Worm (Caenorhabditis elegans) whole organism, early embryonic: Measurements from ENCODE around the gene F17C11.26.

ENCODE experiments used
- B0310.2 ChIP-seq: sonication (generic microtip); optimal IDR thresholded peaks from 2 replicates; lab custom pipeline; 2016; ENCODE audit warnings: mild to moderate bottlenecking, missing genetic modification characterization, missing compliant biosample characterization
- F13C5.2 ChIP-seq: sonication (generic microtip); optimal IDR thresholded peaks from 2 replicates; lab custom pipeline; 2017; ENCODE audit warnings: mild to moderate bottlenecking, missing genetic modification characterization, inconsistent platforms, missing compliant biosample characterization
- aly-1 ChIP-seq: sonication (generic microtip); optimal IDR thresholded peaks from 2 replicates; lab custom pipeline; 2016; ENCODE audit warnings: missing genetic modification characterization, missing compliant biosample characterization
- ama-1 ChIP-seq: fragments of 150-350 bp; optimal IDR thresholded peaks from 2 replicates; lab custom pipeline; 2014
- ceh-13 ChIP-seq: fragments of 200-800 bp; sonication (Bioruptor generic); optimal IDR thresholded peaks from 2 replicates; lab custom pipeline; 2018; ENCODE audit warnings: mild to moderate bottlenecking, missing genetic modification characterization, missing compliant biosample characterization
- ceh-36 ChIP-seq: sonication (generic microtip); optimal IDR thresholded peaks from 2 replicates; lab custom pipeline; 2016; ENCODE audit warnings: missing genetic modification characterization, inconsistent platforms, missing compliant biosample characterization
- ets-7 ChIP-seq: sonication (generic microtip); optimal IDR thresholded peaks from 2 replicates; lab custom pipeline; 2016; ENCODE audit warnings: missing genotype, missing genetic modification characterization, missing compliant biosample characterization
- flt-1 ChIP-seq: fragments of 200-800 bp; sonication (Bioruptor generic); IDR thresholded peaks from 2 replicates; pipeline ENCODE4 v1.3.6; 2022; ENCODE audit warnings: missing genetic modification characterization, missing compliant biosample characterization
- hmbx-1 ChIP-seq: sonication (generic microtip); optimal IDR thresholded peaks from 2 replicates; lab custom pipeline; 2016; ENCODE audit warnings: mild to moderate bottlenecking, missing genetic modification characterization, missing compliant biosample characterization
- hmg-4 ChIP-seq: fragments of 200-800 bp; sonication (Bioruptor generic); optimal IDR thresholded peaks from 2 replicates; lab custom pipeline; 2018; ENCODE audit warnings: mild to moderate bottlenecking, missing genetic modification characterization, missing compliant biosample characterization
- hnd-1 ChIP-seq: sonication (generic microtip); optimal IDR thresholded peaks from 2 replicates; lab custom pipeline; 2016; ENCODE audit warnings: missing genetic modification characterization, missing compliant biosample characterization
- pes-1 ChIP-seq: fragments of 200-800 bp; sonication (Bioruptor generic); IDR thresholded peaks from 2 replicates; pipeline ENCODE4 v1.3.6; 2022; ENCODE audit warnings: missing genetic modification reagents, missing genetic modification characterization, missing compliant biosample characterization
- scrt-1 ChIP-seq: fragments of 200-800 bp; sonication (Bioruptor generic); IDR thresholded peaks from 2 replicates; pipeline ENCODE4 v1.3.6; 2022; ENCODE audit warnings: missing genetic modification characterization, missing compliant biosample characterization
- sea-1 ChIP-seq: fragments of 200-800 bp; sonication (Bioruptor generic); conservative IDR thresholded peaks from 2 replicates; pipeline ENCODE4 v1.3.6; 2022; ENCODE audit warnings: missing genetic modification characterization, missing compliant biosample characterization
- tbx-11 ChIP-seq: fragments of 200-800 bp; sonication (Bioruptor generic); IDR thresholded peaks from 2 replicates; pipeline ENCODE4 v1.3.6; 2022; ENCODE audit warnings: missing genetic modification characterization, missing compliant biosample characterization
- tbx-37 ChIP-seq: fragments of 200-800 bp; sonication (Bioruptor generic); conservative IDR thresholded peaks from 2 replicates; pipeline ENCODE4 v1.3.6; 2022; ENCODE audit warnings: missing genetic modification reagents, missing genetic modification characterization, missing compliant biosample characterization
- tra-4 ChIP-seq: sonication (generic microtip); optimal IDR thresholded peaks from 2 replicates; lab custom pipeline; 2017; ENCODE audit warnings: missing genetic modification characterization, missing compliant biosample characterization

The F17C11.26 gene

ce11 chrV:10925658-10926057, 15.6 kb upstream of the F17C11.26 start:
- TF ChIP-seq B0310.2 (tag; lab: Kevin White, UChicago), result no peak
- no peak for TF ChIP-seq ceh-36 (tag; lab: Kevin White, UChicago)
- no peak for TF ChIP-seq flt-1 (GFP tag; lab: Robert Waterston, UW)
- no peak for TF ChIP-seq ets-7
- no peak for TF ChIP-seq hmbx-1
- TF ChIP-seq hnd-1 (tag; lab: Kevin White, UChicago), result no peak
- no peak for TF ChIP-seq F13C5.2 (tag; lab: Kevin White, UChicago)
- TF ChIP-seq hmg-4 (GFP tag; lab: Kevin White, UChicago), result no peak
- TF ChIP-seq tbx-37 (GFP tag; lab: Robert Waterston, UW), result no peak
- TF ChIP-seq sea-1 (GFP tag; lab: Robert Waterston, UW), result no peak
- TF ChIP-seq ceh-13 (GFP tag; lab: Kevin White, UChicago), result no peak
- no peak for TF ChIP-seq aly-1 (tag; lab: Kevin White, UChicago)
- TF ChIP-seq tbx-11 (GFP tag; lab: Robert Waterston, UW), result no peak
- TF ChIP-seq scrt-1 (GFP tag; lab: Robert Waterston, UW), result no peak
- TF ChIP-seq tra-4 (tag; lab: Kevin White, UChicago), result no peak
- no peak for TF ChIP-seq ama-1 (lab: Kevin White, UChicago)

- no peak for TF ChIP-seq tra-4 (tag; lab: Kevin White, UChicago)
- no peak for TF ChIP-seq hnd-1 (tag; lab: Kevin White, UChicago)
- TF ChIP-seq ets-7, result no peak
- no peak for TF ChIP-seq flt-1 (GFP tag; lab: Robert Waterston, UW)
- TF ChIP-seq aly-1 (tag; lab: Kevin White, UChicago), result no peak
Observed at ce11 chrV:10929511-10929910, 11.7 kb upstream of the F17C11.26 start, which contains the start of gene F58B4.3. F58B4.3 (plus strand) TSS chrV:10929811.

- no peak for TF ChIP-seq pes-1 (GFP tag; lab: Robert Waterston, UW)
- TF ChIP-seq tra-4 (tag; lab: Kevin White, UChicago), result no peak
- TF ChIP-seq ceh-13 (GFP tag; lab: Kevin White, UChicago), result no peak
- no peak for TF ChIP-seq hnd-1 (tag; lab: Kevin White, UChicago)
- no peak for TF ChIP-seq hmg-4 (GFP tag; lab: Kevin White, UChicago)
- no peak for TF ChIP-seq ets-7
- TF ChIP-seq ama-1 (lab: Kevin White, UChicago), result no peak
- TF ChIP-seq F13C5.2 (tag; lab: Kevin White, UChicago), result no peak
- no peak for TF ChIP-seq aly-1 (tag; lab: Kevin White, UChicago)
- TF ChIP-seq B0310.2 (tag; lab: Kevin White, UChicago), result no peak
- no peak for TF ChIP-seq sea-1 (GFP tag; lab: Robert Waterston, UW)
- TF ChIP-seq tbx-37 (GFP tag; lab: Robert Waterston, UW), result no peak
Observed at ce11 chrV:10931189-10931588, 10.1 kb upstream of the F17C11.26 start, which contains the start of gene scvp-1. scvp-1 (minus strand) TSS chrV:10931289.

ce11 chrV:10932411-10932810, 8.8 kb upstream of the F17C11.26 start, which contains the start of gene F58B4.5:
F58B4.5 (plus strand) TSS chrV:10932693.
- TF ChIP-seq B0310.2 (tag; lab: Kevin White, UChicago), result no peak

ce11 chrV:10936681-10937080, 4.6 kb upstream of the F17C11.26 start, which contains the start of gene F17C11.12:
F17C11.12 (minus strand) TSS chrV:10936920.
- no peak for TF ChIP-seq ama-1 (lab: Kevin White, UChicago)

- TF ChIP-seq hmbx-1 (no peak), B0310.2 (tag; lab: Kevin White, UChicago) (no peak), aly-1 (tag; lab: Kevin White, UChicago) (no peak), flt-1 (GFP tag; lab: Robert Waterston, UW) (no peak)
Observed at ce11 chrV:10937294-10937693, 4.0 kb upstream of the F17C11.26 start.

DNA sequence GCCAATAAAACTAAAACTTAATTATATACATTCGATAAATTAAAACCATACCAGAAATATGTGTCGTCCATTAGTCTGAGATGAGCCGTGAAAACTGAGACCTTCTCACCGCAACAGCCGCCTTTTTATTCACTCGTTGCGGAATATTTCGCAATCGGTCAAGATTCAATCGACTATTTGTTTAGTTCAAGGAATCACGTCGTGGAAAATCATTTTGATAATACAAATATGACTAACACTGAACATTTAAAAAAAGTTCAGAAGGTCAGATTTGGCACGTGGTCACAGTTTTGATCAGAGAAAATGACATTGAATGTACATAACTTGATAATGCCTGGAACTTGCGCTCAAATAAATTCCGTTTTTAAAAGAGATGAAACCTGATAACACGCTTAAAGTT, 2.5 kb upstream of the F17C11.26 start, which contains the start of gene F17C11.11:
TSS of gene F17C11.11 (minus strand) at position 79 of the 400 bp plus-strand sequence.
- TF ChIP-seq hnd-1 (tag; lab: Kevin White, UChicago), result no peak
- no peak for TF ChIP-seq tbx-37 (GFP tag; lab: Robert Waterston, UW)
- no peak for TF ChIP-seq ama-1 (lab: Kevin White, UChicago)

ce11 chrV:10939990-10940570, 1.2 kb upstream of the F17C11.26 start:
- TF ChIP-seq B0310.2 (tag; lab: Kevin White, UChicago) (no peak), ceh-13 (GFP tag; lab: Kevin White, UChicago) (no peak), ceh-36 (tag; lab: Kevin White, UChicago) (no peak), hnd-1 (tag; lab: Kevin White, UChicago) (no peak), tra-4 (tag; lab: Kevin White, UChicago) (no peak), F13C5.2 (tag; lab: Kevin White, UChicago) (no peak), flt-1 (GFP tag; lab: Robert Waterston, UW) (no peak), tbx-11 (GFP tag; lab: Robert Waterston, UW) (no peak), tbx-37 (GFP tag; lab: Robert Waterston, UW) (no peak), hmbx-1 (no peak), ama-1 (lab: Kevin White, UChicago) (no peak), pes-1 (GFP tag; lab: Robert Waterston, UW) (no peak), hmg-4 (GFP tag; lab: Kevin White, UChicago) (no peak), scrt-1 (GFP tag; lab: Robert Waterston, UW) (no peak), ets-7 (no peak), sea-1 (GFP tag; lab: Robert Waterston, UW) (no peak), aly-1 (tag; lab: Kevin White, UChicago) (no peak)
